Worm (Caenorhabditis elegans) whole organism, L1 larva: Measurements from ENCODE around the gene R05D3.9.
"Not testable (repeated sequence)": the region's sequence is repeated elsewhere in the genome, so short reads cannot be mapped to it uniquely, and the experiment has no call there.

ENCODE experiments used
- C04F5.9 ChIP-seq: sonication (generic microtip); optimal IDR thresholded peaks from 2 replicates; lab custom pipeline; 2016; ENCODE audit warnings: missing genetic modification characterization, missing compliant biosample characterization
- F16B12.6 ChIP-seq: fragments of 150-350 bp; optimal IDR thresholded peaks from 2 replicates; lab custom pipeline; 2014; ENCODE audit warnings: missing biosample characterization, missing genetic modification characterization
- aha-1 ChIP-seq: fragments of 150-350 bp; optimal IDR thresholded peaks from 2 replicates; lab custom pipeline; 2014; ENCODE audit warnings: missing biosample characterization, missing genetic modification characterization
- alr-1 ChIP-seq: fragments of 200-800 bp; sonication (Bioruptor generic); optimal IDR thresholded peaks from 2 replicates; lab custom pipeline; 2018; ENCODE audit warnings: borderline replicate concordance, mild to moderate bottlenecking, missing genetic modification characterization, missing compliant biosample characterization
- blmp-1 ChIP-seq: fragments of 150-350 bp; optimal IDR thresholded peaks from 2 replicates; lab custom pipeline; 2014; ENCODE audit warnings: missing biosample characterization, missing genetic modification characterization
- ceh-63 ChIP-seq: fragments of 200-800 bp; sonication (Bioruptor generic); optimal IDR thresholded peaks from 2 replicates; lab custom pipeline; 2018; ENCODE audit warnings: mild to moderate bottlenecking, missing genetic modification characterization, missing compliant biosample characterization
- ceh-82 ChIP-seq, 3 experiments: fragments of 150-350 bp in 1 of 3; sonication (generic microtip) in 2 of 3; optimal IDR thresholded peaks; 2 replicates each; lab custom pipeline; 2014 to 2017; ENCODE audit warnings: missing biosample characterization in 3 of 3, missing genetic modification characterization in 3 of 3
- ceh-90 ChIP-seq: sonication (generic microtip); optimal IDR thresholded peaks from 2 replicates; lab custom pipeline; 2016; ENCODE audit warnings: missing genetic modification characterization, missing compliant biosample characterization
- dpl-1 ChIP-seq, 3 experiments: fragments of 150-350 bp in 2 of 3; sonication (generic microtip) in 1 of 3; optimal IDR thresholded peaks; 2 replicates each; lab custom pipeline; 2014 to 2017; ENCODE audit warnings: missing biosample characterization in 3 of 3, missing genetic modification characterization in 3 of 3, missing genetic modification reagents in 3 of 3
- efl-1 ChIP-seq, 4 experiments: fragments of 150-350 bp; optimal IDR thresholded peaks in 3 of 4; peaks in 1 of 4; 1 replicate in 1 of 4; 2 replicates in 3 of 4; lab custom pipeline; 2014; ENCODE audit warnings: missing biosample characterization in 2 of 4, missing genetic modification characterization in 2 of 4, missing genetic modification reagents in 2 of 4
- efl-3 ChIP-seq: fragments of 200-800 bp; sonication (Bioruptor generic); optimal IDR thresholded peaks from 2 replicates; lab custom pipeline; 2018; ENCODE audit warnings: mild to moderate bottlenecking, missing genetic modification characterization, missing compliant biosample characterization
- egl-13 ChIP-seq: sonication (generic microtip); optimal IDR thresholded peaks from 2 replicates; lab custom pipeline; 2016; ENCODE audit warnings: missing genotype, missing genetic modification reagents, missing genetic modification characterization, missing compliant biosample characterization
- elt-3 ChIP-seq, 6 experiments: fragments of 150-350 bp in 1 of 6; sonication (generic microtip); optimal IDR thresholded peaks; 2 replicates each; lab custom pipeline; 2017 to 2018; ENCODE audit warnings: missing biosample characterization in 6 of 6, missing genetic modification characterization in 6 of 6, inconsistent platforms in 1 of 6
- ets-5 ChIP-seq: fragments of 200-800 bp; sonication (Bioruptor generic); IDR thresholded peaks from 2 replicates; pipeline ENCODE4 v1.3.6; 2022; ENCODE audit warnings: missing genetic modification characterization, missing compliant biosample characterization
- fkh-10 ChIP-seq: sonication (generic microtip); optimal IDR thresholded peaks from 2 replicates; lab custom pipeline; 2017; ENCODE audit warnings: missing biosample characterization, missing genetic modification reagents, missing genetic modification characterization
- fkh-4 ChIP-seq: sonication (generic microtip); optimal IDR thresholded peaks from 2 replicates; lab custom pipeline; 2016; ENCODE audit warnings: missing compliant biosample characterization, missing genetic modification characterization, borderline replicate concordance
- fkh-8 ChIP-seq: sonication (generic microtip); optimal IDR thresholded peaks from 2 replicates; lab custom pipeline; 2016; ENCODE audit warnings: mild to moderate bottlenecking, missing genetic modification characterization, missing compliant biosample characterization
- hlh-17 ChIP-seq: fragments of 200-800 bp; sonication (Bioruptor generic); optimal IDR thresholded peaks from 2 replicates; lab custom pipeline; 2018; ENCODE audit warnings: missing genetic modification characterization, mild to moderate bottlenecking, missing compliant biosample characterization, moderate library complexity, borderline replicate concordance
- hlh-4 ChIP-seq: sonication (generic microtip); optimal IDR thresholded peaks from 2 replicates; lab custom pipeline; 2016; ENCODE audit warnings: mild to moderate bottlenecking, missing genetic modification characterization, missing compliant biosample characterization
- irx-1 ChIP-seq: sonication (generic microtip); optimal IDR thresholded peaks from 2 replicates; lab custom pipeline; 2016; ENCODE audit warnings: missing genetic modification characterization, missing compliant biosample characterization
- jun-1 ChIP-seq: fragments of 150-350 bp; optimal IDR thresholded peaks from 2 replicates; lab custom pipeline; 2014; ENCODE audit warnings: missing biosample characterization, missing genetic modification reagents, missing genetic modification characterization
- lin-13 ChIP-seq: fragments of 150-350 bp; optimal IDR thresholded peaks from 2 replicates; lab custom pipeline; 2014; ENCODE audit warnings: missing biosample characterization, missing genetic modification reagents, missing genetic modification characterization
- lin-35 ChIP-seq, 2 experiments: fragments of 150-350 bp; optimal IDR thresholded peaks; 2 replicates each; lab custom pipeline; 2014; ENCODE audit warnings: missing biosample characterization in 2 of 2, missing genetic modification characterization in 2 of 2, missing genetic modification reagents in 2 of 2
- lin-39 ChIP-seq: fragments of 150-350 bp; optimal IDR thresholded peaks from 2 replicates; lab custom pipeline; 2014; ENCODE audit warnings: missing biosample characterization, missing genetic modification reagents, missing genetic modification characterization
- lir-3 ChIP-seq: sonication (generic microtip); optimal IDR thresholded peaks from 2 replicates; lab custom pipeline; 2016; ENCODE audit warnings: mild to moderate bottlenecking, missing genetic modification characterization, moderate library complexity, missing compliant biosample characterization; ENCODE audit not compliant: poor library complexity
- lsy-2 ChIP-seq, 2 experiments: fragments of 150-350 bp; optimal IDR thresholded peaks; 2 replicates each; lab custom pipeline; 2014; ENCODE audit warnings: missing biosample characterization in 2 of 2, missing genetic modification characterization in 2 of 2
- mab-9 ChIP-seq: fragments of 200-800 bp; sonication (Bioruptor generic); IDR thresholded peaks from 2 replicates; pipeline ENCODE4 v1.3.6; 2022; ENCODE audit warnings: missing genetic modification reagents, missing genetic modification characterization, missing compliant biosample characterization
- mdl-1 ChIP-seq, 2 experiments: fragments of 150-350 bp; optimal IDR thresholded peaks; 2 replicates each; lab custom pipeline; 2014 to 2017; ENCODE audit warnings: missing biosample characterization in 2 of 2, missing genetic modification characterization in 2 of 2, inconsistent platforms in 1 of 2
- mep-1 ChIP-seq: fragments of 150-350 bp; optimal IDR thresholded peaks from 2 replicates; lab custom pipeline; 2014; ENCODE audit warnings: missing biosample characterization, missing genetic modification characterization
- nhr-11 ChIP-seq: fragments of 150-350 bp; optimal IDR thresholded peaks from 2 replicates; lab custom pipeline; 2014; ENCODE audit warnings: missing biosample characterization, missing genetic modification characterization
- nhr-19 ChIP-seq: fragments of 200-800 bp; sonication (Bioruptor generic); conservative IDR thresholded peaks from 2 replicates; pipeline ENCODE4 v1.3.6; 2022; ENCODE audit warnings: missing genetic modification characterization, missing compliant biosample characterization
- nhr-237 ChIP-seq: fragments of 150-350 bp; optimal IDR thresholded peaks from 2 replicates; lab custom pipeline; 2014; ENCODE audit warnings: missing biosample characterization, missing genetic modification characterization
- nhr-47 ChIP-seq: sonication (generic microtip); optimal IDR thresholded peaks from 2 replicates; lab custom pipeline; 2016; ENCODE audit warnings: mild to moderate bottlenecking, missing genetic modification characterization, moderate library complexity, missing compliant biosample characterization
- nhr-71 ChIP-seq: sonication (generic microtip); optimal IDR thresholded peaks from 2 replicates; lab custom pipeline; 2016; ENCODE audit warnings: mild to moderate bottlenecking, missing genetic modification characterization, moderate library complexity, missing compliant biosample characterization
- nhr-77 ChIP-seq: fragments of 150-350 bp; optimal IDR thresholded peaks from 2 replicates; lab custom pipeline; 2014; ENCODE audit warnings: missing biosample characterization, missing genetic modification characterization
- nhr-84 ChIP-seq: sonication (generic microtip); optimal IDR thresholded peaks from 2 replicates; lab custom pipeline; 2017; ENCODE audit warnings: missing biosample characterization, missing genetic modification characterization
- nhr-85 ChIP-seq: sonication (generic microtip); peaks from one replicate; lab custom pipeline; 2016; ENCODE audit warnings: missing genetic modification characterization, inconsistent platforms, missing compliant biosample characterization
- pqm-1 ChIP-seq: sonication (generic microtip); optimal IDR thresholded peaks from 3 replicates; lab custom pipeline; 2017; ENCODE audit warnings: missing biosample characterization, missing genetic modification characterization
- rnt-1 ChIP-seq: sonication (generic microtip); optimal IDR thresholded peaks from 2 replicates; lab custom pipeline; 2016; ENCODE audit warnings: mild to moderate bottlenecking, missing genetic modification characterization, moderate library complexity, missing compliant biosample characterization
- snpc-4 ChIP-seq: fragments of 150-350 bp; optimal IDR thresholded peaks from 2 replicates; lab custom pipeline; 2014; ENCODE audit warnings: missing biosample characterization, missing genetic modification characterization
- snu-23 ChIP-seq: sonication (generic microtip); optimal IDR thresholded peaks from 2 replicates; lab custom pipeline; 2016; ENCODE audit warnings: missing genetic modification characterization, missing compliant biosample characterization
- sup-37 ChIP-seq: fragments of 200-800 bp; sonication (Bioruptor generic); optimal IDR thresholded peaks from 2 replicates; lab custom pipeline; 2018; ENCODE audit warnings: mild to moderate bottlenecking, missing genetic modification characterization, missing compliant biosample characterization
- tbx-2 ChIP-seq: sonication (generic microtip); optimal IDR thresholded peaks from 2 replicates; lab custom pipeline; 2016; ENCODE audit warnings: missing genetic modification characterization, missing compliant biosample characterization
- unc-130 ChIP-seq: fragments of 150-350 bp; optimal IDR thresholded peaks from 2 replicates; lab custom pipeline; 2017; ENCODE audit warnings: missing biosample characterization, missing genetic modification characterization, inconsistent platforms
- vab-15 ChIP-seq: sonication (generic microtip); optimal IDR thresholded peaks from 2 replicates; lab custom pipeline; 2017; ENCODE audit warnings: missing genotype, mild to moderate bottlenecking, missing genetic modification characterization, missing compliant biosample characterization
- zag-1 ChIP-seq: fragments of 150-350 bp; optimal IDR thresholded peaks from 2 replicates; lab custom pipeline; 2014; ENCODE audit warnings: missing biosample characterization, missing genetic modification characterization
- zip-4 ChIP-seq: fragments of 200-800 bp; sonication (Bioruptor generic); optimal IDR thresholded peaks from 2 replicates; lab custom pipeline; 2018; ENCODE audit warnings: mild to moderate bottlenecking, missing genetic modification characterization, moderate library complexity, missing compliant biosample characterization

R05D3.9 gene

DNA sequence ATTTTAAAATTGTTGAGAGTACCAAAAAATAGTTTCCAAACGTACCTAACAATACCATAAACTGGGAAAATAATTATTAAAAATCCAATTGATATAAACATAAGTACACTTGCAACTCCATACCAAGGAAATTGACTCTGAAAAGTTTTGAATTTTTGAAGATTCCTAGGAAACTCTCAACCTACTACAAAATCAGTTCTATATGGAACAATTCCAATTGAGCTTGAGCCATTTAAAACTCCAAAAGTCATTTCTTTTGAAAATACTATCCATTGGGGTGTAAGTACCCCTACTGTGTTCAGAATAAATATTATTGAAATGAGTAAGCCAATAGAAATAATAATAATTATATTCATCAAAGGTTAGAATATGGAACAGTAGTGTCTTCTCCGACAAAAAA lies 29.1 kb downstream of the R05D3.9 start, which contains the start of gene clc-28:
Gene clc-28 (minus strand): TSS at position 101 of the 400 bp plus-strand sequence.
- TF ChIP-seq fkh-4 (tag; lab: Kevin White, UChicago); lin-39; ets-5 (GFP tag; lab: Robert Waterston, UW): not testable (repeated sequence)

DNA sequence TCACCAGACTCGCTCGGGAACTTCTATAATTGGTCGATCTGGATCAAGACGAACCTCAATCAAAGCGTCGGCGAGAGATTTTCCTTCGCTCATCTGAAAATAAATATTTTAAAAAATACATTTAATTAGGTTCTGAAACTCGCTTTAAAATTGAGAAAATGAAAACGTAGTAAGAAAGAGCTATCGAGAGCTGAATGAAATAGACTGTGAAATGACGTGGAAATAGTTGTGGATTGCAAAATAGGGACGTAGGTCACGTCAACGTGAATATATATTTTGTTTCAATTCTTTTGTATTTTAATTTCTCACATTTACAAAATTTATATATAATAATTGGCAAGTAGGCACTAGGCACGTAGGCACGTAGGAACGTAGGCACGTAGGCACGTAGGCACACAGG lies 34.1 kb downstream of the R05D3.9 start, which contains the start of gene ZC262.4:
Gene ZC262.4 (minus strand): TSS at position 101 of the 400 bp plus-strand sequence.
- TF ChIP-seq mab-9 (GFP tag; lab: Robert Waterston, UW) = no peak
- TF ChIP-seq nhr-237 = no peak
- no peak for TF ChIP-seq tbx-2 (tag; lab: Kevin White, UChicago)
- TF ChIP-seq rnt-1 (tag; lab: Kevin White, UChicago) = no peak
- no peak for TF ChIP-seq egl-13 (tag; lab: Kevin White, UChicago)
- no peak for TF ChIP-seq mep-1
- TF ChIP-seq hlh-17 = no peak
- no peak for TF ChIP-seq hlh-4 (tag; lab: Kevin White, UChicago)
- TF ChIP-seq efl-3 (GFP tag; lab: Kevin White, UChicago) = no peak

DNA sequence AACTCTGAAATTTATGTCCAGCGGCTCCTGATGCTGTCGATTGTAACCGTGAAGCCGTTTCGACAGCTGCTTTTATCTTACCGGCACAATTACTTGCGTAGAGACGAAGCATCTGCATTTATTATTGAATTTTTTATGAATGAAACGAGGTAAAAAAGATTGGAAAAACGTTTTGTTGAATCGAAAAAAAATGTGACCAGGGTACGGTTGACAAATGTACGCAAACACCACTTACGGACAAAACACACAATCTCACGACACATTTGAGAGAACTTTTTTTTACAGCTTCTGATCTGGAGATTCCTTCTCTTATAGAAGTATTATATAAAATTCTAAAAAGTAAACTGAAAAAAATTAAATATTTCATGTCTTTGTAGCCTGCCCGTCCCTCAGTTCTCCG lies 36.7 kb downstream of the R05D3.9 start, which contains the start of the genes mrps-18A and ZC262.2:
Gene mrps-18A (minus strand): TSS at position 141 of the 400 bp plus-strand sequence.
Gene ZC262.2 (plus strand): TSS at position 284 of the 400 bp plus-strand sequence.
- TF ChIP-seq blmp-1 (tag; lab: Kevin White, UChicago) (peak; percentile 14), rnt-1 (tag; lab: Kevin White, UChicago) (peak; percentile 10), lin-13 (no peak), lir-3 (no peak), pqm-1 (tag; lab: Kevin White, UChicago) (no peak), nhr-71 (tag; lab: Kevin White, UChicago) (peak; percentile 24), mdl-1 (tag; optimal IDR thresholded peaks at IDR 0.05; lab: Kevin White, UChicago) (no peak), snpc-4 (no peak), elt-3 (tag; optimal IDR thresholded peaks at IDR 0.05; lab: Kevin White, UChicago) (peak in 1 of 6 experiments; percentile 25), snu-23 (GFP tag; lab: Kevin White, UChicago) (peak; percentile 45), nhr-11 (tag; lab: Kevin White, UChicago) (no peak), irx-1 (tag; lab: Kevin White, UChicago) (peak; percentile 22), sup-37 (GFP tag; lab: Kevin White, UChicago) (no peak), ceh-63 (GFP tag; lab: Kevin White, UChicago) (no peak), nhr-77 (tag; lab: Kevin White, UChicago) (no peak), fkh-8 (tag; lab: Kevin White, UChicago) (no peak), hlh-17 (no peak), dpl-1 (GFP tag; optimal IDR thresholded peaks at IDR 0.05; lab: Kevin White, UChicago) (peak; percentile 43 to 65 (median 45)), mep-1 (peak; percentile 66), zip-4 (GFP tag; lab: Kevin White, UChicago) (no peak), C04F5.9 (peak; percentile 27), nhr-47 (peak; percentile 18), lin-39 (no peak), jun-1 (tag; lab: Kevin White, UChicago) (no peak), zag-1 (tag; lab: Kevin White, UChicago) (no peak), nhr-19 (GFP tag; lab: Robert Waterston, UW) (no peak), aha-1 (no peak), lin-35 (GFP tag; optimal IDR thresholded peaks at IDR 0.05; lab: Kevin White, UChicago) (peak; percentile 60 to 76), tbx-2 (tag; lab: Kevin White, UChicago) (peak; percentile 0), lsy-2 (tag; optimal IDR thresholded peaks at IDR 0.05; lab: Kevin White, UChicago) (peak; percentile 91 to 98), alr-1 (tag; lab: Kevin White, UChicago) (no peak), vab-15 (tag; lab: Kevin White, UChicago) (no peak), ceh-90 (no peak), nhr-84 (tag; lab: Kevin White, UChicago) (no peak), mab-9 (GFP tag; lab: Robert Waterston, UW) (no peak), F16B12.6 (tag; lab: Kevin White, UChicago) (peak; percentile 83), nhr-85 (tag; lab: Kevin White, UChicago) (no peak), unc-130 (tag; lab: Kevin White, UChicago) (peak; percentile 55), fkh-10 (GFP tag; lab: Kevin White, UChicago) (no peak), efl-1 (optimal IDR thresholded peaks at IDR 0.05; lab: Kevin White, UChicago) (peak; percentile 49 to 65), efl-1 (GFP tag; optimal IDR thresholded peaks at IDR 0.05 in 1 of 2; lab: Kevin White, UChicago) (peak; percentile 69 to 85), ceh-82 (tag; optimal IDR thresholded peaks at IDR 0.05; lab: Kevin White, UChicago) (peak in 1 of 3 experiments; percentile 28)
